Worm (Caenorhabditis elegans) whole organism, L1 larva: ENCODE measurements around the gene C26B9.3.

Experiments used
- C04F5.9 ChIP-seq: sonication (generic microtip); optimal IDR thresholded peaks from 2 replicates; lab custom pipeline; 2016; ENCODE audit warnings: missing genetic modification characterization, missing compliant biosample characterization
- F16B12.6 ChIP-seq: fragments of 150-350 bp; optimal IDR thresholded peaks from 2 replicates; lab custom pipeline; 2014; ENCODE audit warnings: missing biosample characterization, missing genetic modification characterization
- ceh-8 ChIP-seq: fragments of 200-800 bp; sonication (Bioruptor generic); optimal IDR thresholded peaks from 2 replicates; lab custom pipeline; 2018; ENCODE audit warnings: mild to moderate bottlenecking, missing genetic modification characterization, moderate library complexity, missing compliant biosample characterization
- ceh-82 ChIP-seq, 3 experiments: fragments of 150-350 bp in 1 of 3; sonication (generic microtip) in 2 of 3; optimal IDR thresholded peaks; 2 replicates each; lab custom pipeline; 2014 to 2017; ENCODE audit warnings: missing biosample characterization in 3 of 3, missing genetic modification characterization in 3 of 3
- ceh-88 ChIP-seq: fragments of 200-800 bp; sonication (Bioruptor generic); IDR thresholded peaks from 2 replicates; pipeline ENCODE4 v1.3.6; 2022; ENCODE audit warnings: missing genetic modification characterization, missing compliant biosample characterization
- ceh-90 ChIP-seq: sonication (generic microtip); optimal IDR thresholded peaks from 2 replicates; lab custom pipeline; 2016; ENCODE audit warnings: missing genetic modification characterization, missing compliant biosample characterization
- dsc-1 ChIP-seq: sonication (generic microtip); optimal IDR thresholded peaks from 2 replicates; lab custom pipeline; 2016; ENCODE audit warnings: mild to moderate bottlenecking, missing genetic modification characterization, missing compliant biosample characterization
- efl-3 ChIP-seq: fragments of 200-800 bp; sonication (Bioruptor generic); optimal IDR thresholded peaks from 2 replicates; lab custom pipeline; 2018; ENCODE audit warnings: mild to moderate bottlenecking, missing genetic modification characterization, missing compliant biosample characterization
- egl-27 ChIP-seq, 2 experiments: fragments of 150-350 bp in 1 of 2; sonication (generic microtip); optimal IDR thresholded peaks; 3 replicates each; lab custom pipeline; 2017 to 2018; ENCODE audit warnings: missing biosample characterization in 2 of 2, missing genetic modification characterization in 2 of 2, missing genetic modification reagents in 2 of 2
- ets-5 ChIP-seq: fragments of 200-800 bp; sonication (Bioruptor generic); IDR thresholded peaks from 2 replicates; pipeline ENCODE4 v1.3.6; 2022; ENCODE audit warnings: missing genetic modification characterization, missing compliant biosample characterization
- fkh-10 ChIP-seq: sonication (generic microtip); optimal IDR thresholded peaks from 2 replicates; lab custom pipeline; 2017; ENCODE audit warnings: missing biosample characterization, missing genetic modification reagents, missing genetic modification characterization
- fkh-4 ChIP-seq: sonication (generic microtip); optimal IDR thresholded peaks from 2 replicates; lab custom pipeline; 2016; ENCODE audit warnings: missing compliant biosample characterization, missing genetic modification characterization, borderline replicate concordance
- fkh-8 ChIP-seq: sonication (generic microtip); optimal IDR thresholded peaks from 2 replicates; lab custom pipeline; 2016; ENCODE audit warnings: mild to moderate bottlenecking, missing genetic modification characterization, missing compliant biosample characterization
- grh-1 ChIP-seq: fragments of 200-800 bp; sonication (Bioruptor generic); IDR thresholded peaks from 2 replicates; pipeline ENCODE4 v1.3.6; 2022; ENCODE audit warnings: missing genetic modification reagents, missing genetic modification characterization, missing compliant biosample characterization
- jun-1 ChIP-seq: fragments of 150-350 bp; optimal IDR thresholded peaks from 2 replicates; lab custom pipeline; 2014; ENCODE audit warnings: missing biosample characterization, missing genetic modification reagents, missing genetic modification characterization
- lin-13 ChIP-seq: fragments of 150-350 bp; optimal IDR thresholded peaks from 2 replicates; lab custom pipeline; 2014; ENCODE audit warnings: missing biosample characterization, missing genetic modification reagents, missing genetic modification characterization
- lin-14 ChIP-seq: fragments of 200-800 bp; sonication (Bioruptor generic); optimal IDR thresholded peaks from 2 replicates; lab custom pipeline; 2018; ENCODE audit warnings: mild to moderate bottlenecking, missing genetic modification characterization, moderate library complexity, missing compliant biosample characterization
- lin-35 ChIP-seq, 2 experiments: fragments of 150-350 bp; optimal IDR thresholded peaks; 2 replicates each; lab custom pipeline; 2014; ENCODE audit warnings: missing biosample characterization in 2 of 2, missing genetic modification characterization in 2 of 2, missing genetic modification reagents in 2 of 2
- lin-39 ChIP-seq: fragments of 150-350 bp; optimal IDR thresholded peaks from 2 replicates; lab custom pipeline; 2014; ENCODE audit warnings: missing biosample characterization, missing genetic modification reagents, missing genetic modification characterization
- lir-3 ChIP-seq: sonication (generic microtip); optimal IDR thresholded peaks from 2 replicates; lab custom pipeline; 2016; ENCODE audit warnings: mild to moderate bottlenecking, missing genetic modification characterization, moderate library complexity, missing compliant biosample characterization; ENCODE audit not compliant: poor library complexity
- mdl-1 ChIP-seq, 2 experiments: fragments of 150-350 bp; optimal IDR thresholded peaks; 2 replicates each; lab custom pipeline; 2014 to 2017; ENCODE audit warnings: missing biosample characterization in 2 of 2, missing genetic modification characterization in 2 of 2, inconsistent platforms in 1 of 2
- mef-2 ChIP-seq: fragments of 150-350 bp; optimal IDR thresholded peaks from 2 replicates; lab custom pipeline; 2014; ENCODE audit warnings: missing biosample characterization, missing genetic modification characterization
- mep-1 ChIP-seq: fragments of 150-350 bp; optimal IDR thresholded peaks from 2 replicates; lab custom pipeline; 2014; ENCODE audit warnings: missing biosample characterization, missing genetic modification characterization
- nhr-12 ChIP-seq: sonication (generic microtip); optimal IDR thresholded peaks from 2 replicates; lab custom pipeline; 2017; ENCODE audit warnings: missing biosample characterization, missing genetic modification characterization
- nhr-20 ChIP-seq: sonication (generic microtip); optimal IDR thresholded peaks from 2 replicates; lab custom pipeline; 2016; ENCODE audit warnings: mild to moderate bottlenecking, missing genetic modification characterization, missing compliant biosample characterization
- nhr-28 ChIP-seq: fragments of 150-350 bp; optimal IDR thresholded peaks from 2 replicates; lab custom pipeline; 2014; ENCODE audit warnings: missing biosample characterization, missing genetic modification characterization
- nhr-47 ChIP-seq: sonication (generic microtip); optimal IDR thresholded peaks from 2 replicates; lab custom pipeline; 2016; ENCODE audit warnings: mild to moderate bottlenecking, missing genetic modification characterization, moderate library complexity, missing compliant biosample characterization
- nhr-71 ChIP-seq: sonication (generic microtip); optimal IDR thresholded peaks from 2 replicates; lab custom pipeline; 2016; ENCODE audit warnings: mild to moderate bottlenecking, missing genetic modification characterization, moderate library complexity, missing compliant biosample characterization
- nhr-76 ChIP-seq: sonication (generic microtip); optimal IDR thresholded peaks from 2 replicates; lab custom pipeline; 2017; ENCODE audit warnings: missing biosample characterization, missing genetic modification characterization
- nhr-84 ChIP-seq: sonication (generic microtip); optimal IDR thresholded peaks from 2 replicates; lab custom pipeline; 2017; ENCODE audit warnings: missing biosample characterization, missing genetic modification characterization
- nhr-85 ChIP-seq: sonication (generic microtip); peaks from one replicate; lab custom pipeline; 2016; ENCODE audit warnings: missing genetic modification characterization, inconsistent platforms, missing compliant biosample characterization
- nhr-90 ChIP-seq: sonication (generic microtip); optimal IDR thresholded peaks from 2 replicates; lab custom pipeline; 2016; ENCODE audit warnings: mild to moderate bottlenecking, missing genetic modification characterization, missing compliant biosample characterization; ENCODE audit not compliant: poor library complexity
- pax-3 ChIP-seq: fragments of 200-800 bp; sonication (Bioruptor generic); optimal IDR thresholded peaks from 2 replicates; lab custom pipeline; 2018; ENCODE audit warnings: mild to moderate bottlenecking, missing genetic modification characterization, moderate library complexity, missing compliant biosample characterization
- pqm-1 ChIP-seq: sonication (generic microtip); optimal IDR thresholded peaks from 3 replicates; lab custom pipeline; 2017; ENCODE audit warnings: missing biosample characterization, missing genetic modification characterization
- skn-1 ChIP-seq: fragments of 150-350 bp; optimal IDR thresholded peaks from 2 replicates; lab custom pipeline; 2014; ENCODE audit warnings: missing biosample characterization, missing genetic modification characterization
- snpc-4 ChIP-seq: fragments of 150-350 bp; optimal IDR thresholded peaks from 2 replicates; lab custom pipeline; 2014; ENCODE audit warnings: missing biosample characterization, missing genetic modification characterization
- snu-23 ChIP-seq: sonication (generic microtip); optimal IDR thresholded peaks from 2 replicates; lab custom pipeline; 2016; ENCODE audit warnings: missing genetic modification characterization, missing compliant biosample characterization
- sox-4 ChIP-seq: sonication (generic microtip); optimal IDR thresholded peaks from 2 replicates; lab custom pipeline; 2016; ENCODE audit warnings: missing genetic modification characterization, missing compliant biosample characterization
- sptf-1 ChIP-seq: fragments of 150-350 bp; optimal IDR thresholded peaks from 2 replicates; lab custom pipeline; 2014; ENCODE audit warnings: missing biosample characterization, missing genetic modification characterization
- sup-37 ChIP-seq: fragments of 200-800 bp; sonication (Bioruptor generic); optimal IDR thresholded peaks from 2 replicates; lab custom pipeline; 2018; ENCODE audit warnings: mild to moderate bottlenecking, missing genetic modification characterization, missing compliant biosample characterization
- unc-62 ChIP-seq: fragments of 150-350 bp; optimal IDR thresholded peaks from 2 replicates; lab custom pipeline; 2014; ENCODE audit warnings: missing biosample characterization, missing genetic modification reagents, missing genetic modification characterization
- vab-15 ChIP-seq: sonication (generic microtip); optimal IDR thresholded peaks from 2 replicates; lab custom pipeline; 2017; ENCODE audit warnings: missing genotype, mild to moderate bottlenecking, missing genetic modification characterization, missing compliant biosample characterization
- xbp-1 ChIP-seq: sonication (generic microtip); optimal IDR thresholded peaks from 2 replicates; lab custom pipeline; 2016; ENCODE audit warnings: missing genetic modification characterization, missing compliant biosample characterization
- zip-4 ChIP-seq: fragments of 200-800 bp; sonication (Bioruptor generic); optimal IDR thresholded peaks from 2 replicates; lab custom pipeline; 2018; ENCODE audit warnings: mild to moderate bottlenecking, missing genetic modification characterization, moderate library complexity, missing compliant biosample characterization

C26B9.3 gene

DNA sequence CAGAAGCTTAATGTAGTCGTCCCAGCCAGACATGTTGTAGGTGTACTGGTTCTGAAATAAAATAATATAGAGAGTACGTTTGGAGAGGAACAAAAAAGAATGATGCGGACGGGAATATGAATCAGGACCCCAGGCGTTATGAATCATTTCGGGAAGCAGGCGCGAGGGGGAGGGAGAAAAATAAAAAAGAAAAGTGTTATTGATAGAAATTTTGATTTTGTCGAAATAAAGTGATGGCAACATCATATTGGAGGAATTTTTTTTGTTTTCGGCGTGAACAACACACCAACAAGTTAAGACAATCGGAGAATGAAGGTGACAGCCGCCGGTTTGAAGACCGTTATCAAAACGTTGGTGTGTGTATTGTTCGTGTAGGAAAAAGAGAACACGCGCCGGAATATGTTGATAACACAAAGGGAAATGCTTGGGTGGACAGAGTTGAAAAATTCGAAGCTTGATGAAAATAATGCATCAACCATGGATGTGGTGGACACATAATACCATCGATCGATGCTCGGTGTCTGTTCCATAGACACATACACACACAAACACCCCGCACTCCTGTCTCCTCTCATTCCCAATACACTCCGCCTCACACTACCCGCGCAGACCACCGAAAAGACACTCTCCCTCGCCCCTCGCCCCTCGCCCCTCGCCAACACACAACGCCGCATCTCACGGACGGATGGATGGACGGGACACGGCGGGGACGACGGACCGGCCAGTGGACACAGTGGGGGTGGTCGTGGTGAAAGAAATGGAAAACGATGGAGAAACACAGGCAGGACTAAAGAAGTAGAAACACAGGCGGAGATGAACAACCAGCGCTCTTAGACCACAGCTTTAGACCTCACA is 16.1 kb downstream of the C26B9.3 start, which contains the start of gene pfn-2 (continued):
- TF ChIP-seq nhr-71 (tag; lab: Kevin White, UChicago) (peak; percentile 17), ceh-82 (tag; optimal IDR thresholded peaks at IDR 0.05; lab: Kevin White, UChicago) (peak in 1 of 3 experiments; percentile 54), nhr-85 (tag; lab: Kevin White, UChicago) (peak; percentile 70), lin-13 (GFP tag; lab: Kevin White, UChicago) (no peak), pqm-1 (tag; lab: Kevin White, UChicago) (no peak), lin-14 (peak; percentile 83), unc-62 (GFP tag; lab: Kevin White, UChicago) (no peak), dsc-1 (peak; percentile 26)

DNA sequence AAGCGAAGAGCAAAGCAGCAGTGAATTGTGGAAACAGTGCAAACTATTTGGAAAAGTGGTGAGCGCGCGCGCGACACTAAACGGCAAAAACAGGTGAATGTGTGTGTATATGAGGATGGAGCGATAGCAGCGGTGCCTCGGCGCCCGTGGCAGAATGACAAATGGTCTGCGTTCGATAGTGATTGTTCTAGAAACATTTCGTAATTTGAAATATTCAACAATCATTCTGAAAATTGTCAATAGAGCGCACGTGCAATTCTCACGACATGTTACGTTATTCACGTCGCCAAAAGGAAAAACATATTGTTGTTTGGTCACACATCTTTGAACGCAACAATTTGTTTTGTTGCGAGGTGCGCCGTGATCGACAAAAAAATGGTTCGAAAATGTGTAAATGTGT is 17.2 kb downstream of the C26B9.3 start:
- TF ChIP-seq snu-23 (GFP tag; lab: Kevin White, UChicago) (peak; percentile 17), F16B12.6 (no peak), grh-1 (GFP tag; lab: Robert Waterston, UW) (no peak), efl-3 (no peak), C04F5.9 (tag; lab: Kevin White, UChicago) (no peak), jun-1 (no peak), nhr-12 (tag; lab: Kevin White, UChicago) (no peak), ceh-88 (GFP tag; lab: Robert Waterston, UW) (no peak), xbp-1 (tag; lab: Kevin White, UChicago) (no peak), snpc-4 (tag; lab: Kevin White, UChicago) (no peak), vab-15 (tag; lab: Kevin White, UChicago) (no peak), nhr-76 (tag; lab: Kevin White, UChicago) (no peak), nhr-90 (tag; lab: Kevin White, UChicago) (no peak), mdl-1 (tag; optimal IDR thresholded peaks at IDR 0.05; lab: Kevin White, UChicago) (no peak), nhr-84 (tag; lab: Kevin White, UChicago) (no peak), fkh-4 (tag; lab: Kevin White, UChicago) (no peak), nhr-71 (tag; lab: Kevin White, UChicago) (peak; percentile 3), ceh-90 (tag; lab: Kevin White, UChicago) (no peak), nhr-20 (tag; lab: Kevin White, UChicago) (no peak), fkh-8 (tag; lab: Kevin White, UChicago) (no peak), nhr-47 (tag; lab: Kevin White, UChicago) (no peak), mep-1 (tag; lab: Kevin White, UChicago) (no peak), lir-3 (tag; lab: Kevin White, UChicago) (no peak), ets-5 (no peak), lin-35 (GFP tag; optimal IDR thresholded peaks at IDR 0.05; lab: Kevin White, UChicago) (peak in 1 of 2 experiments; percentile 5), fkh-10 (no peak), skn-1 (peak; percentile 52), zip-4 (no peak), egl-27 (tag; optimal IDR thresholded peaks at IDR 0.05; lab: Kevin White, UChicago) (no peak), lin-39 (tag; lab: Kevin White, UChicago) (no peak), ceh-8 (no peak), sup-37 (GFP tag; lab: Kevin White, UChicago) (no peak), mef-2 (tag; lab: Kevin White, UChicago) (no peak), sptf-1 (tag; lab: Kevin White, UChicago) (no peak), dsc-1 (no peak), lin-14 (peak; percentile 10), nhr-28 (tag; lab: Kevin White, UChicago) (no peak), pax-3 (no peak), sox-4 (tag; lab: Kevin White, UChicago) (no peak)
